Worm (Caenorhabditis elegans) whole organism, L3 larva: ENCODE measurements around the gene fbxa-218.
A peak's percentile ranks its signal among the peaks of the same experiment; 100 is the strongest.

Source experiments
- R02D3.7 ChIP-seq: fragments of 150-350 bp; optimal IDR thresholded peaks from 2 replicates; lab custom pipeline; 2014; ENCODE audit warnings: missing biosample characterization, missing genetic modification characterization
- ZK546.5 ChIP-seq: sonication (generic microtip); optimal IDR thresholded peaks from 2 replicates; lab custom pipeline; 2017; ENCODE audit warnings: missing biosample characterization, missing genetic modification characterization
- aly-2 ChIP-seq: fragments of 150-350 bp; optimal IDR thresholded peaks from 2 replicates; lab custom pipeline; 2014; ENCODE audit warnings: missing biosample characterization, missing genetic modification characterization
- ama-1 ChIP-seq: fragments of 150-350 bp; optimal IDR thresholded peaks from 2 replicates; lab custom pipeline; 2018
- ceh-28 ChIP-seq: fragments of 150-350 bp; optimal IDR thresholded peaks from 2 replicates; lab custom pipeline; 2014; ENCODE audit warnings: missing biosample characterization, missing genetic modification reagents, missing genetic modification characterization
- ceh-82 ChIP-seq: fragments of 150-350 bp; optimal IDR thresholded peaks from 2 replicates; lab custom pipeline; 2014; ENCODE audit warnings: missing biosample characterization, missing genetic modification characterization
- ceh-9 ChIP-seq: sonication (generic microtip); optimal IDR thresholded peaks from 2 replicates; lab custom pipeline; 2018; ENCODE audit warnings: missing biosample characterization, missing genetic modification characterization
- egl-5 ChIP-seq: fragments of 150-350 bp; optimal IDR thresholded peaks from 2 replicates; lab custom pipeline; 2017; ENCODE audit warnings: missing biosample characterization, missing genetic modification reagents, missing genetic modification characterization, inconsistent platforms
- elt-2 ChIP-seq: sonication (generic microtip); optimal IDR thresholded peaks from 2 replicates; lab custom pipeline; 2016; ENCODE audit warnings: missing genetic modification reagents, mild to moderate bottlenecking, missing genetic modification characterization, missing compliant biosample characterization
- eor-1 ChIP-seq, 2 experiments: fragments of 150-350 bp; optimal IDR thresholded peaks; 2 replicates each; lab custom pipeline; 2014 to 2018; ENCODE audit warnings: missing biosample characterization in 2 of 2, missing genetic modification characterization in 2 of 2
- hmg-11 ChIP-seq: sonication (generic microtip); optimal IDR thresholded peaks from 2 replicates; lab custom pipeline; 2016; ENCODE audit warnings: missing genetic modification characterization, missing compliant biosample characterization
- jun-1 ChIP-seq: fragments of 150-350 bp; optimal IDR thresholded peaks from 2 replicates; lab custom pipeline; 2014; ENCODE audit warnings: missing biosample characterization, missing genetic modification reagents, missing genetic modification characterization
- lin-15B ChIP-seq: fragments of 150-350 bp; optimal IDR thresholded peaks from 2 replicates; lab custom pipeline; 2014; ENCODE audit warnings: missing biosample characterization, missing genetic modification characterization
- lin-39 ChIP-seq: fragments of 150-350 bp; optimal IDR thresholded peaks from 2 replicates; lab custom pipeline; 2018; ENCODE audit warnings: missing biosample characterization, missing genetic modification reagents, missing genetic modification characterization
- nfya-1 ChIP-seq: sonication (generic microtip); optimal IDR thresholded peaks from 2 replicates; lab custom pipeline; 2017; ENCODE audit warnings: missing genetic modification characterization, mild to moderate bottlenecking, missing compliant biosample characterization, antibody characterized with exemption, moderate library complexity; ENCODE audit not compliant: insufficient read depth
- nhr-11 ChIP-seq: fragments of 150-350 bp; optimal IDR thresholded peaks from 2 replicates; lab custom pipeline; 2014; ENCODE audit warnings: missing biosample characterization, missing genetic modification characterization
- nhr-23 ChIP-seq: fragments of 150-350 bp; optimal IDR thresholded peaks from 2 replicates; lab custom pipeline; 2014; ENCODE audit warnings: missing biosample characterization, missing genetic modification reagents, missing genetic modification characterization
- nhr-25 ChIP-seq: sonication (generic microtip); optimal IDR thresholded peaks from 2 replicates; lab custom pipeline; 2017; ENCODE audit warnings: missing biosample characterization, missing genetic modification characterization
- nhr-28 ChIP-seq: fragments of 150-350 bp; optimal IDR thresholded peaks from 2 replicates; lab custom pipeline; 2014; ENCODE audit warnings: missing biosample characterization, missing genetic modification characterization
- nhr-43 ChIP-seq: sonication (generic microtip); optimal IDR thresholded peaks from 2 replicates; lab custom pipeline; 2016; ENCODE audit warnings: mild to moderate bottlenecking, missing genetic modification characterization, missing compliant biosample characterization; ENCODE audit not compliant: poor library complexity, severe bottlenecking
- nhr-76 ChIP-seq: fragments of 150-350 bp; sonication (generic microtip); optimal IDR thresholded peaks from 5 replicates; lab custom pipeline; 2014; ENCODE audit warnings: missing biosample characterization, missing genetic modification characterization
- nhr-77 ChIP-seq: fragments of 150-350 bp; optimal IDR thresholded peaks from 2 replicates; lab custom pipeline; 2014; ENCODE audit warnings: missing biosample characterization, missing genetic modification characterization
- pha-4 ChIP-seq: fragments of 150-350 bp; optimal IDR thresholded peaks from 2 replicates; lab custom pipeline; 2014; ENCODE audit warnings: missing biosample characterization, missing genetic modification reagents, missing genetic modification characterization
- pqm-1 ChIP-seq: fragments of 150-350 bp; optimal IDR thresholded peaks from 2 replicates; lab custom pipeline; 2017; ENCODE audit warnings: missing biosample characterization, missing genetic modification characterization, inconsistent platforms
- skn-1 ChIP-seq: fragments of 150-350 bp; optimal IDR thresholded peaks from 2 replicates; lab custom pipeline; 2014; ENCODE audit warnings: missing biosample characterization, missing genetic modification characterization
- snpc-4 ChIP-seq: fragments of 150-350 bp; optimal IDR thresholded peaks from 2 replicates; lab custom pipeline; 2014; ENCODE audit warnings: missing biosample characterization, missing genetic modification characterization
- tbx-2 ChIP-seq: sonication (generic microtip); optimal IDR thresholded peaks from 2 replicates; lab custom pipeline; 2016; ENCODE audit warnings: mild to moderate bottlenecking, missing genetic modification characterization, missing compliant biosample characterization
- zag-1 ChIP-seq: fragments of 150-350 bp; optimal IDR thresholded peaks from 2 replicates; lab custom pipeline; 2014; ENCODE audit warnings: missing biosample characterization, missing genetic modification characterization
- ztf-11 ChIP-seq: fragments of 150-350 bp; optimal IDR thresholded peaks from 2 replicates; lab custom pipeline; 2014; ENCODE audit warnings: missing biosample characterization, missing genetic modification characterization
- ztf-4 ChIP-seq: fragments of 150-350 bp; optimal IDR thresholded peaks from 2 replicates; lab custom pipeline; 2014; ENCODE audit warnings: missing biosample characterization, missing genetic modification characterization

The fbxa-218 gene

ce11 chrIII:12428799-12429351, 7.4 kb upstream of the fbxa-218 start:
- TF ChIP-seq nhr-23 (tag; lab: Kevin White, UChicago) (no peak), lin-15B (tag; lab: Kevin White, UChicago) (no peak), nhr-43 (tag; lab: Kevin White, UChicago) (no peak), pha-4 (tag; lab: Kevin White, UChicago) (no peak), ceh-28 (tag; lab: Kevin White, UChicago) (no peak), nhr-28 (no peak), skn-1 (no peak), elt-2 (tag; lab: Kevin White, UChicago) (no peak)

ce11 chrIII:12429579-12430084, 6.7 kb upstream of the fbxa-218 start, which contains the start of gene snr-6:
Gene snr-6, minus strand, starts transcription at chrIII:12429629.
- TF ChIP-seq zag-1 (tag; lab: Kevin White, UChicago) (no peak), snpc-4 (peak; percentile 30), ztf-11 (no peak), pha-4 (tag; lab: Kevin White, UChicago) (peak; percentile 83), eor-1 (tag; optimal IDR thresholded peaks at IDR 0.05; lab: Kevin White, UChicago) (no peak), lin-15B (tag; lab: Kevin White, UChicago) (peak; percentile 86), nhr-25 (tag; lab: Kevin White, UChicago) (peak; percentile 29), nhr-76 (tag; lab: Kevin White, UChicago) (no peak), skn-1 (peak; percentile 63), R02D3.7 (tag; lab: Kevin White, UChicago) (peak; percentile 35), ztf-4 (tag; lab: Kevin White, UChicago) (no peak), hmg-11 (tag; lab: Kevin White, UChicago) (peak; percentile 40), nhr-11 (tag; lab: Kevin White, UChicago) (no peak), ceh-82 (tag; lab: Kevin White, UChicago) (no peak), aly-2 (no peak), lin-39 (tag; lab: Kevin White, UChicago) (peak; percentile 47), nhr-23 (tag; lab: Kevin White, UChicago) (peak; percentile 69), ceh-9 (tag; lab: Kevin White, UChicago) (no peak), ceh-28 (tag; lab: Kevin White, UChicago) (peak; percentile 48), egl-5 (tag; lab: Kevin White, UChicago) (peak; percentile 32), nhr-77 (tag; lab: Kevin White, UChicago) (no peak), nfya-1 (tag; lab: Kevin White, UChicago) (peak; percentile 96), ZK546.5 (no peak)
- TF ChIP-seq, all 47 proteins: peak for 12

- peak; percentile 24 for TF ChIP-seq pqm-1 (tag; lab: Kevin White, UChicago)
- TF ChIP-seq elt-2 (tag; lab: Kevin White, UChicago): peak; percentile 30
- TF ChIP-seq eor-1 (tag; optimal IDR thresholded peaks at IDR 0.05; lab: Kevin White, UChicago): no peak
Measured at ce11 chrIII:12430209-12430608, 6.1 kb upstream of the fbxa-218 start, which contains the start of gene Y49E10.16. Gene Y49E10.16, plus strand, starts transcription at chrIII:12430509.

- no peak for TF ChIP-seq snpc-4
- no peak for TF ChIP-seq eor-1 (tag; optimal IDR thresholded peaks at IDR 0.05; lab: Kevin White, UChicago)
- no peak for TF ChIP-seq nfya-1 (tag; lab: Kevin White, UChicago)
- TF ChIP-seq lin-15B (tag; lab: Kevin White, UChicago): no peak
- no peak for TF ChIP-seq R02D3.7 (tag; lab: Kevin White, UChicago)
Measured at ce11 chrIII:12434104-12434503, 2.2 kb upstream of the fbxa-218 start, which contains the start of gene Y49E10.27. Gene Y49E10.27, plus strand, starts transcription at chrIII:12434404.

ce11 chrIII:12437020-12437419, 705 bp downstream of the fbxa-218 start:
- TF ChIP-seq tbx-2 (tag; lab: Kevin White, UChicago) (no peak), ceh-9 (tag; lab: Kevin White, UChicago) (no peak), eor-1 (tag; optimal IDR thresholded peaks at IDR 0.05; lab: Kevin White, UChicago) (no peak), ama-1 (lab: Kevin White, UChicago) (no peak), nhr-43 (tag; lab: Kevin White, UChicago) (no peak), nhr-28 (no peak), R02D3.7 (tag; lab: Kevin White, UChicago) (no peak), jun-1 (tag; lab: Kevin White, UChicago) (no peak), nhr-11 (tag; lab: Kevin White, UChicago) (no peak), lin-15B (tag; lab: Kevin White, UChicago) (no peak)
